Worm (Caenorhabditis elegans) whole organism, L4 larva: ENCODE measurements around the gene hnd-1.
A peak's percentile ranks its signal among the peaks of the same experiment; 100 is the strongest.

Source experiments
- T20F7.1 ChIP-seq: fragments of 200-800 bp; sonication (Bioruptor generic); optimal IDR thresholded peaks from 2 replicates; lab custom pipeline; 2018; ENCODE audit warnings: mild to moderate bottlenecking, missing genetic modification characterization, missing compliant biosample characterization
- T26A8.4 ChIP-seq: fragments of 200-800 bp; sonication (Bioruptor generic); IDR thresholded peaks from 2 replicates; pipeline ENCODE4 v1.3.6; 2022; ENCODE audit warnings: missing genetic modification characterization, missing compliant biosample characterization
- Y105C5A.15 ChIP-seq: fragments of 200-800 bp; sonication (Bioruptor generic); IDR thresholded peaks from 2 replicates; pipeline ENCODE4 v1.3.6; 2022; ENCODE audit warnings: missing genetic modification characterization, missing compliant biosample characterization
- Y75B8A.6 ChIP-seq: fragments of 200-800 bp; sonication (Bioruptor generic); IDR thresholded peaks from 2 replicates; pipeline ENCODE4 v1.3.6; 2022; ENCODE audit warnings: missing genetic modification reagents, missing genetic modification characterization, missing compliant biosample characterization
- ZK337.2 ChIP-seq: fragments of 200-800 bp; sonication (Bioruptor generic); IDR thresholded peaks from 2 replicates; pipeline ENCODE4 v1.3.6; 2022; ENCODE audit warnings: missing genetic modification reagents, missing genetic modification characterization, missing compliant biosample characterization
- aha-1 ChIP-seq: fragments of 150-350 bp; peaks from one replicate; lab custom pipeline; 2014; ENCODE audit warnings: missing biosample characterization, missing genetic modification characterization
- attf-4 ChIP-seq: sonication (generic microtip); optimal IDR thresholded peaks from 3 replicates; lab custom pipeline; 2017; ENCODE audit warnings: missing biosample characterization, missing genetic modification characterization
- ceh-20 ChIP-seq: fragments of 200-800 bp; sonication (Bioruptor generic); IDR thresholded peaks from 2 replicates; pipeline ENCODE4 v1.3.6; 2022; ENCODE audit warnings: missing genetic modification reagents, missing genetic modification characterization, missing compliant biosample characterization
- ceh-44 ChIP-seq: fragments of 200-800 bp; sonication (Bioruptor generic); IDR thresholded peaks from 2 replicates; pipeline ENCODE4 v1.3.6; 2022; ENCODE audit warnings: missing genetic modification reagents, missing genetic modification characterization, missing compliant biosample characterization
- ceh-82 ChIP-seq: sonication (generic microtip); optimal IDR thresholded peaks from 2 replicates; lab custom pipeline; 2017; ENCODE audit warnings: missing biosample characterization, missing genetic modification characterization
- daf-16 ChIP-seq, 3 experiments: sonication (generic microtip); optimal IDR thresholded peaks; 2 replicates each; lab custom pipeline; 2016 to 2017; ENCODE audit warnings: missing genetic modification characterization in 3 of 3, missing genetic modification reagents in 3 of 3, mild to moderate bottlenecking in 2 of 3, missing compliant biosample characterization in 2 of 3, missing biosample characterization in 1 of 3, moderate library complexity in 1 of 3
- daf-8 ChIP-seq: fragments of 200-800 bp; sonication (Bioruptor generic); IDR thresholded peaks from 2 replicates; pipeline ENCODE4 v1.3.6; 2022; ENCODE audit warnings: missing genetic modification characterization, missing compliant biosample characterization
- dmd-6 ChIP-seq: fragments of 200-800 bp; sonication (Bioruptor generic); IDR thresholded peaks from 2 replicates; pipeline ENCODE4 v1.3.6; 2022; ENCODE audit warnings: missing genetic modification reagents, missing genetic modification characterization, missing compliant biosample characterization
- dpl-1 ChIP-seq: fragments of 150-350 bp; optimal IDR thresholded peaks from 2 replicates; lab custom pipeline; 2014; ENCODE audit warnings: missing biosample characterization, missing genetic modification reagents, missing genetic modification characterization
- duxl-1 ChIP-seq: sonication (generic microtip); optimal IDR thresholded peaks from 2 replicates; lab custom pipeline; 2016; ENCODE audit warnings: mild to moderate bottlenecking, missing genetic modification characterization, moderate library complexity, missing compliant biosample characterization; ENCODE audit not compliant: poor library complexity
- dve-1 ChIP-seq: sonication (generic microtip); optimal IDR thresholded peaks from 2 replicates; lab custom pipeline; 2017; ENCODE audit warnings: antibody characterized with exemption, mild to moderate bottlenecking, missing genetic modification characterization, missing compliant biosample characterization; ENCODE audit not compliant: insufficient read depth
- fkh-10 ChIP-seq: fragments of 150-350 bp; optimal IDR thresholded peaks from 2 replicates; lab custom pipeline; 2014; ENCODE audit warnings: missing biosample characterization, missing genetic modification reagents, missing genetic modification characterization
- fos-1 ChIP-seq: fragments of 150-350 bp; optimal IDR thresholded peaks from 2 replicates; lab custom pipeline; 2014; ENCODE audit warnings: missing biosample characterization, missing genetic modification characterization
- hlh-11 ChIP-seq: fragments of 200-800 bp; sonication (Bioruptor generic); optimal IDR thresholded peaks from 2 replicates; lab custom pipeline; 2018; ENCODE audit warnings: mild to moderate bottlenecking, missing genetic modification characterization, missing compliant biosample characterization
- lin-15B ChIP-seq: fragments of 150-350 bp; sonication (generic microtip); optimal IDR thresholded peaks from 3 replicates; lab custom pipeline; 2014; ENCODE audit warnings: missing biosample characterization, missing genetic modification characterization
- lsy-2 ChIP-seq, 2 experiments: fragments of 150-350 bp in 1 of 2; sonication (generic microtip) in 1 of 2; optimal IDR thresholded peaks; 2 replicates each; lab custom pipeline; 2014 to 2017; ENCODE audit warnings: missing biosample characterization in 2 of 2, missing genetic modification characterization in 2 of 2
- madf-9 ChIP-seq: fragments of 200-800 bp; sonication (Bioruptor generic); conservative IDR thresholded peaks from 2 replicates; pipeline ENCODE4 v1.3.6; 2022; ENCODE audit warnings: missing genetic modification reagents, missing genetic modification characterization, missing compliant biosample characterization
- mes-2 ChIP-seq: sonication (generic microtip); optimal IDR thresholded peaks from 2 replicates; lab custom pipeline; 2016; ENCODE audit warnings: missing genotype, mild to moderate bottlenecking, missing genetic modification characterization, missing compliant biosample characterization; ENCODE audit not compliant: poor library complexity, severe bottlenecking
- nhr-10 ChIP-seq: fragments of 150-350 bp; optimal IDR thresholded peaks from 2 replicates; lab custom pipeline; 2014; ENCODE audit warnings: missing biosample characterization, missing genetic modification characterization
- nhr-25 ChIP-seq: sonication (generic microtip); optimal IDR thresholded peaks from 2 replicates; lab custom pipeline; 2017; ENCODE audit warnings: missing genetic modification characterization, mild to moderate bottlenecking, missing compliant biosample characterization, antibody characterized with exemption, moderate library complexity, borderline replicate concordance; ENCODE audit not compliant: insufficient read depth
- nhr-28 ChIP-seq: fragments of 150-350 bp; optimal IDR thresholded peaks from 2 replicates; lab custom pipeline; 2014; ENCODE audit warnings: missing biosample characterization, missing genetic modification characterization
- nhr-42 ChIP-seq: fragments of 200-800 bp; sonication (Bioruptor generic); IDR thresholded peaks from 2 replicates; pipeline ENCODE4 v1.3.6; 2022; ENCODE audit warnings: missing genetic modification characterization, missing compliant biosample characterization
- nhr-6 ChIP-seq: fragments of 150-350 bp; optimal IDR thresholded peaks from 2 replicates; lab custom pipeline; 2014; ENCODE audit warnings: missing biosample characterization, missing genetic modification characterization
- pha-4 ChIP-seq, 2 experiments: fragments of 150-350 bp in 1 of 2; fragments of 200-800 bp in 1 of 2; sonication (Bioruptor generic) in 1 of 2; IDR thresholded peaks in 1 of 2; optimal IDR thresholded peaks in 1 of 2; 2 replicates each; pipeline versions ENCODE4 v1.3.6 to Lab custom; 2014 to 2022; ENCODE audit warnings: missing genetic modification characterization in 2 of 2, missing genetic modification reagents in 2 of 2, missing biosample characterization in 1 of 2, missing compliant biosample characterization in 1 of 2
- saeg-2 ChIP-seq: fragments of 200-800 bp; sonication (Bioruptor generic); IDR thresholded peaks from 2 replicates; pipeline ENCODE4 v1.3.6; 2022; ENCODE audit warnings: missing genetic modification reagents, missing genetic modification characterization, missing compliant biosample characterization
- spr-3 ChIP-seq: fragments of 200-800 bp; sonication (Bioruptor generic); optimal IDR thresholded peaks from 2 replicates; lab custom pipeline; 2018; ENCODE audit warnings: mild to moderate bottlenecking, missing genetic modification characterization, missing compliant biosample characterization
- tra-1 ChIP-seq: fragments of 200-800 bp; sonication (Bioruptor generic); IDR thresholded peaks from 2 replicates; pipeline ENCODE4 v1.3.6; 2022; ENCODE audit warnings: missing genetic modification reagents, missing genetic modification characterization, missing compliant biosample characterization
- unc-62 ChIP-seq, 3 experiments: fragments of 150-350 bp in 1 of 3; sonication (generic microtip); optimal IDR thresholded peaks in 2 of 3; peaks in 1 of 3; 1 replicate in 1 of 3; 2 replicates in 2 of 3; lab custom pipeline; 2014 to 2017; ENCODE audit warnings: missing biosample characterization in 3 of 3, missing genetic modification characterization in 3 of 3, missing genetic modification reagents in 3 of 3, missing genotype in 1 of 3
- zfp-2 ChIP-seq: sonication (generic microtip); optimal IDR thresholded peaks from 2 replicates; lab custom pipeline; 2016; ENCODE audit warnings: mild to moderate bottlenecking, missing genetic modification characterization, missing compliant biosample characterization
- zfp-3 ChIP-seq: fragments of 200-800 bp; sonication (Bioruptor generic); conservative IDR thresholded peaks from 2 replicates; pipeline ENCODE4 v1.3.6; 2022; ENCODE audit warnings: missing genetic modification reagents, missing genetic modification characterization, missing compliant biosample characterization

hnd-1 gene

ce11 chrX:11662069-11662468 is 22.3 kb upstream of the hnd-1 start (continued):
- TF ChIP-seq lsy-2 (tag; optimal IDR thresholded peaks at IDR 0.05; lab: Kevin White, UChicago) = no peak
- TF ChIP-seq ZK337.2 (GFP tag; lab: Robert Waterston, UW) = no peak
- TF ChIP-seq madf-9 (GFP tag; lab: Robert Waterston, UW) = no peak
- TF ChIP-seq nhr-6 = no peak
- TF ChIP-seq dve-1 (tag; lab: Kevin White, UChicago) = no peak
- no peak for TF ChIP-seq lin-15B (tag; lab: Kevin White, UChicago)
- 0 out of 2 replicates have a peak, but pooled peaks have one; percentile 9 for TF ChIP-seq tra-1 (GFP tag; lab: Robert Waterston, UW)
- no peak for TF ChIP-seq hlh-11 (tag; lab: Kevin White, UChicago)
- TF ChIP-seq zfp-3 = 0 out of 2 replicates have a peak, but pooled peaks have one; percentile 36
- TF ChIP-seq attf-4 (tag; lab: Kevin White, UChicago) = no peak
- peak in 1 of 2 experiments; percentile 4 for TF ChIP-seq unc-62 (GFP tag; optimal IDR thresholded peaks at IDR 0.05 in 1 of 2; lab: Kevin White, UChicago)
- TF ChIP-seq unc-62 (tag; optimal IDR thresholded peaks at IDR 0.05; lab: Kevin White, UChicago) = no peak

DNA sequence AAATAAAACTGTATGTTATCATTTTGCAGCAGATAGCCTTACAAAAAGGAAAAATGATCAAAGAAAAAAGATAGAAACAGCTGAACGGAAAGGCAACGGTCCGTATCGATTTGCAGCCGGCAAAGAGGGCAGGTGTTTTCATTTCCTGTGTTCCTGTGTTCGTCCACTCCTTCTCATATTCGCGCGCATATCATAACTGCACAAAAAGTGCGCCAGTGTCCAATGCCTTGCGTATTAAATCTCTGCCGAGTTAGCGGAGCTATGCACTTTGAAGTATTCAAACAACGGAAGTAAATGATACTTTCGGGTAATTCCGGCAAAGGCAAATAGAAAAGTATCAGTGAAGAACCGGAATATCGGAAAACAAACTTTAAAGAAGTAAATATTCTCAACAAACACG is 21.8 kb upstream of the hnd-1 start:
- TF ChIP-seq dmd-6 (GFP tag; lab: Robert Waterston, UW) (no peak), nhr-10 (tag; lab: Kevin White, UChicago) (no peak), nhr-42 (GFP tag; lab: Robert Waterston, UW) (no peak), nhr-25 (tag; lab: Kevin White, UChicago) (no peak), zfp-2 (tag; lab: Kevin White, UChicago) (no peak), saeg-2 (GFP tag; lab: Robert Waterston, UW) (no peak), T26A8.4 (GFP tag; lab: Robert Waterston, UW) (no peak), ceh-44 (GFP tag; lab: Robert Waterston, UW) (no peak), fos-1 (tag; lab: Kevin White, UChicago) (no peak), mes-2 (tag; lab: Kevin White, UChicago) (peak; percentile 5), T20F7.1 (no peak), daf-8 (no peak), Y75B8A.6 (GFP tag; lab: Robert Waterston, UW) (no peak), nhr-28 (tag; lab: Kevin White, UChicago) (peak; percentile 9), fkh-10 (GFP tag; lab: Kevin White, UChicago) (no peak), dpl-1 (GFP tag; lab: Kevin White, UChicago) (peak; percentile 65), ceh-82 (tag; lab: Kevin White, UChicago) (no peak), dve-1 (tag; lab: Kevin White, UChicago) (peak; percentile 52)
- TF ChIP-seq, all 104 proteins: peak for 4

DNA sequence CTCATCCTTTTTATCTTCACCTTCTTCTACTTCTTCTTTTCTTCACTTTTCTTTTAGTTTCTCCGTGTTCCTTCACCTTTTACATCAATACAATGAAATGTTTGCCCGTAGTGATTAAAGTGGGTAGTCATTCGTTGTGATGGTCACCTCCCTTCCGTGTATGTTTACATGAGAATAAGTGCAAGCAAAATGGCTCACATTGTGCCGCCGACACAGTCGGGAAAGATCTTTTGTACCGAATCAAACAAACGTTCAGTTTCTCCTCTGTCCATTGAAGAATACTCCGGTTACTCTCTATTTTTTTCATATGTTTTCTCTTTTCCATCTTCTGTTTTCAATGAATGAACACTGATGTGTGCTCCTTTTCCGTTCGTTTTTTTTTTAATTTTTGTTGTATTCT is 20.2 kb upstream of the hnd-1 start:
- TF ChIP-seq dve-1 (tag; lab: Kevin White, UChicago) (peak; percentile 8), spr-3 (no peak), ceh-20 (GFP tag; lab: Robert Waterston, UW) (no peak), mes-2 (tag; lab: Kevin White, UChicago) (peak; percentile 9), pha-4 (GFP tag; IDR thresholded peaks at IDR 0.05; lab: Robert Waterston, UW) (no peak), pha-4 (tag; optimal IDR thresholded peaks at IDR 0.05; lab: Kevin White, UChicago) (peak; percentile 62), aha-1 (tag; lab: Kevin White, UChicago) (peak; percentile 53), duxl-1 (tag; lab: Kevin White, UChicago) (no peak), zfp-3 (no peak), ceh-44 (GFP tag; lab: Robert Waterston, UW) (no peak), ceh-82 (tag; lab: Kevin White, UChicago) (no peak), daf-16 (GFP tag; optimal IDR thresholded peaks at IDR 0.05; lab: Kevin White, UChicago) (no peak), daf-16 (tag; optimal IDR thresholded peaks at IDR 0.05; lab: Kevin White, UChicago) (peak; percentile 52), Y105C5A.15 (GFP tag; lab: Robert Waterston, UW) (no peak)
